Worm (Caenorhabditis elegans): ENCODE data around the gene copb-2.

DNA sequence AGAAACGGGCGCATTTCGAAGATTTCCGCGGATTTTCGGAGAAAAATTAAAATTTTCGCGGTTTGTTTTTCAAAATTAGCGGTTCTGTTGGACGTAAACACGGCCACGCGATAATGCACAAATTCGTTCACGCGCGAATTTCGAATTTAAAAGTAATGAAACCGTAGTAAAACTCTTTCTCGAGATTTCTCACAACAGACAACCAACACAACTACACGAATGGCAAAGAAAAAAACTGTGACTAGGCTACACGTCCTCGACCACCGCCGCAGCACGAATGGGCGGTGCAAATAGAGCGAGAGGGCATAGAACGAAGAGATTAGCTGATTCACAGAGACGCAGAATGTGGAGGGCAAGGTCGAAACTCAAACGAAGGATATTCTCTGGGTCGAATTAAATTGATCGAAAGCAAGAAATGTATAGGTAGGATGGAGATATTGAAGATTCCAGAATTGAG lies 18.6 kb upstream of the copb-2 start, which contains the start of gene idh-1:
- no peak for TF ChIP-seq him-1 (tag; optimal IDR thresholded peaks at IDR 0.05)
- no peak for TF ChIP-seq dao-5 (tag; optimal IDR thresholded peaks at IDR 0.05)
- TF ChIP-seq W03F9.2 (tag; optimal IDR thresholded peaks at IDR 0.05), result peak; percentile 36

Data from whole organism, L4/young adult.